Fruit fly (Drosophila melanogaster): ENCODE results near the gene RpL27.

RpL27 gene

DNA sequence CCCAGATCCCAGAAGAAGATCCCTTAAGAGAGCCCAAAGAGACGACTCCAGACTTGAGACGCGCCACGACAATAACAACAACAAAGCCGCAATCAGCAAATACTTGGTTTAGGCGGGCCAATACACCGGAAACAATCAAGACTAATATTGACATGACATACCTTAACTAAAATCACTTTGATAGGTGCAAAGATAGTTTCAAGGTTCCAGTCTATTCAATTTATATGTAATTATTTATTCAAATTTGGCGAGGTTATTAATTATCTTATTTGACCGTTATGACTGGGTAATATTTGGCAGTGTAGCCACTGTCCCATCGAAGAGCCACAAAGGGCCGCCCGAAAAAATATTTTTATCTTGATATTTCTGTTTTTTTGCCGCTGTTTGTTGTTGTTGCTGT is 44.4 kb downstream of the RpL27 start (continued):
- TF ChIP-seq Drgx (GFP tag; IDR thresholded peaks at IDR 0.05) (peak; percentile 28; the same call in 1 of the 2 replicates), crc (GFP tag; optimal IDR thresholded peaks at IDR 0.05) (no peak), CG12071 (GFP tag; optimal IDR thresholded peaks at IDR 0.05) (peak; percentile 24), eve (GFP tag; optimal IDR thresholded peaks at IDR 0.05) (no peak), Chrac-16 (GFP tag; optimal IDR thresholded peaks at IDR 0.05) (peak; percentile 41), CG5245 (GFP tag; optimal IDR thresholded peaks at IDR 0.05) (no peak), YL-1 (GFP tag; optimal IDR thresholded peaks at IDR 0.05) (no peak), pros (GFP tag; optimal IDR thresholded peaks at IDR 0.05) (no peak), CG4424 (GFP tag; optimal IDR thresholded peaks at IDR 0.05) (peak; percentile 60), dysf (GFP tag; IDR thresholded peaks at IDR 0.05) (peak; percentile 60; the same call in 1 of the 3 replicates), Stat92E (GFP tag; optimal IDR thresholded peaks at IDR 0.05) (no peak), CG10431 (GFP tag; optimal IDR thresholded peaks at IDR 0.05) (no peak), prd (optimal IDR thresholded peaks at IDR 0.05) (no peak), prd (GFP tag; IDR thresholded peaks at IDR 0.05) (peak; percentile 90), CG4328 (GFP tag; optimal IDR thresholded peaks at IDR 0.05) (no peak), NC2α (GFP tag; optimal IDR thresholded peaks at IDR 0.05) (no peak), gem (tag; optimal IDR thresholded peaks at IDR 0.05) (peak; percentile 79), en (GFP tag; optimal IDR thresholded peaks at IDR 0.05) (no peak), CG12104 (GFP tag; optimal IDR thresholded peaks at IDR 0.05) (peak; percentile 4), CG8089 (GFP tag; optimal IDR thresholded peaks at IDR 0.05) (peak; percentile 29), chn (GFP tag; optimal IDR thresholded peaks at IDR 0.05) (peak; percentile 18), nerfin-1 (tag; optimal IDR thresholded peaks at IDR 0.05) (peak; percentile 44), pum (GFP tag; optimal IDR thresholded peaks at IDR 0.05) (peak; percentile 43), CG42726 (GFP tag; IDR thresholded peaks at IDR 0.05; ENCODE audit: partially characterized antibody) (no peak), CG1647 (GFP tag; optimal IDR thresholded peaks at IDR 0.05) (no peak), CG2120 (GFP tag; optimal IDR thresholded peaks at IDR 0.05) (peak; percentile 9), CG2116 (GFP tag; optimal IDR thresholded peaks at IDR 0.05) (no peak), disco-r (GFP tag; optimal IDR thresholded peaks at IDR 0.05) (no peak), CG10543 (GFP tag; optimal IDR thresholded peaks at IDR 0.05) (no peak), TFAM (GFP tag; optimal IDR thresholded peaks at IDR 0.05) (no peak), CG10274 (GFP tag; optimal IDR thresholded peaks at IDR 0.05) (peak; percentile 26), wor (GFP tag; IDR thresholded peaks at IDR 0.05) (0 out of 2 replicates have a peak, but pooled peaks have one; percentile 11), CG3838 (GFP tag; optimal IDR thresholded peaks at IDR 0.05) (no peak), Mrtf (GFP tag; IDR thresholded peaks at IDR 0.05) (no peak), HLH3B (GFP tag; IDR thresholded peaks at IDR 0.05) (0 out of 2 replicates have a peak, but pooled peaks have one; percentile 19), CrebB (tag; optimal IDR thresholded peaks at IDR 0.05) (no peak), sisA (GFP tag; IDR thresholded peaks at IDR 0.05) (peak; percentile 52), CG15269 (tag; optimal IDR thresholded peaks at IDR 0.05) (peak; percentile 42), E2f2 (GFP tag; IDR thresholded peaks at IDR 0.05) (no peak), CG1529 (GFP tag; optimal IDR thresholded peaks at IDR 0.05) (no peak), Ravus (GFP tag; IDR thresholded peaks at IDR 0.05) (peak; percentile 1; the same call in 1 of the 2 replicates), ro (GFP tag; IDR thresholded peaks at IDR 0.05) (no peak), grau (tag; optimal IDR thresholded peaks at IDR 0.05) (peak; percentile 57), wdn (GFP tag; IDR thresholded peaks at IDR 0.05) (no peak), CG17802 (tag; optimal IDR thresholded peaks at IDR 0.05) (no peak), CG6683 (GFP tag; optimal IDR thresholded peaks at IDR 0.05) (no peak), Mad (GFP tag; optimal IDR thresholded peaks at IDR 0.05) (peak; percentile 50), Asciz (GFP tag; optimal IDR thresholded peaks at IDR 0.05) (no peak), CG31441 (GFP tag; IDR thresholded peaks at IDR 0.05) (peak; percentile 61), Lhr (GFP tag; optimal IDR thresholded peaks at IDR 0.05) (no peak), ac (GFP tag; optimal IDR thresholded peaks at IDR 0.05) (peak; percentile 61), ind (GFP tag; optimal IDR thresholded peaks at IDR 0.05) (peak; percentile 52)

All from whole organism, embryonic.